Worm (Caenorhabditis elegans): ENCODE measurements around the gene madf-8.

Gene madf-8

ce11 chrIII:3650677-3651315 lies at the start of gene madf-8, which contains the start of gene gsr-1:
TSS of gene madf-8 (minus strand) at chrIII:3650832.
TSS of gene gsr-1 (plus strand) at chrIII:3650907.
- TF ChIP-seq gmeb-1 (tag; optimal IDR thresholded peaks at IDR 0.05) = peak; percentile 79
- TF ChIP-seq ztf-4 (tag; optimal IDR thresholded peaks at IDR 0.05) = no peak
- TF ChIP-seq zag-1 (tag; optimal IDR thresholded peaks at IDR 0.05) = no peak
- TF ChIP-seq mbf-1 (tag; optimal IDR thresholded peaks at IDR 0.05) = no peak
- TF ChIP-seq nhr-11 (tag; optimal IDR thresholded peaks at IDR 0.05) = no peak
- TF ChIP-seq ama-1 (optimal IDR thresholded peaks at IDR 0.05) = peak; percentile 34
- no peak for TF ChIP-seq nhr-25 (tag; optimal IDR thresholded peaks at IDR 0.05)
- TF ChIP-seq nhr-6 (tag; optimal IDR thresholded peaks at IDR 0.05) = no peak
- TF ChIP-seq ceh-82 (tag; optimal IDR thresholded peaks at IDR 0.05) = no peak
- no peak for TF ChIP-seq R02D3.7 (tag; optimal IDR thresholded peaks at IDR 0.05)
- no peak for TF ChIP-seq unc-39 (tag; optimal IDR thresholded peaks at IDR 0.05)
- TF ChIP-seq egl-27 (tag; optimal IDR thresholded peaks at IDR 0.05) = no peak
- TF ChIP-seq nhr-237 (tag; optimal IDR thresholded peaks at IDR 0.05) = no peak
- TF ChIP-seq nhr-10 (tag; optimal IDR thresholded peaks at IDR 0.05) = no peak
- TF ChIP-seq ztf-11 (tag; optimal IDR thresholded peaks at IDR 0.05) = no peak
- TF ChIP-seq nhr-21 (tag; optimal IDR thresholded peaks at IDR 0.05) = no peak
- peak; percentile 18 for TF ChIP-seq F13H6.1 (tag; optimal IDR thresholded peaks at IDR 0.05)
- TF ChIP-seq ztf-1 (GFP tag; conservative IDR thresholded peaks at IDR 0.05) = no peak
- TF ChIP-seq nhr-12 (tag; optimal IDR thresholded peaks at IDR 0.05) = no peak
- TF ChIP-seq snpc-4 (tag; optimal IDR thresholded peaks at IDR 0.05) = no peak
- TF ChIP-seq unc-55 (GFP tag; optimal IDR thresholded peaks at IDR 0.05) = peak; percentile 71
- peak; percentile 13 for TF ChIP-seq fos-1 (tag; optimal IDR thresholded peaks at IDR 0.05)
- no peak for TF ChIP-seq aly-2 (tag; optimal IDR thresholded peaks at IDR 0.05)
- TF ChIP-seq lin-11 (tag; optimal IDR thresholded peaks at IDR 0.05) = peak; percentile 57
- peak; percentile 64 for TF ChIP-seq lin-13 (GFP tag; optimal IDR thresholded peaks at IDR 0.05)
- no peak for TF ChIP-seq peb-1 (tag; optimal IDR thresholded peaks at IDR 0.05)
- no peak for TF ChIP-seq mab-5 (tag; optimal IDR thresholded peaks at IDR 0.05)
- TF ChIP-seq lin-39 (tag; optimal IDR thresholded peaks at IDR 0.05) = no peak
- no peak for TF ChIP-seq nhr-77 (tag; optimal IDR thresholded peaks at IDR 0.05)
- no peak for TF ChIP-seq alr-1 (tag; optimal IDR thresholded peaks at IDR 0.05)
- TF ChIP-seq lsy-2 (tag; optimal IDR thresholded peaks at IDR 0.05) = peak; percentile 24 to 74
- no peak for TF ChIP-seq ceh-16 (tag; optimal IDR thresholded peaks at IDR 0.05)
- peak; percentile 6 for TF ChIP-seq sem-4 (tag; optimal IDR thresholded peaks at IDR 0.05)
- no peak for TF ChIP-seq elt-3 (tag; optimal IDR thresholded peaks at IDR 0.05)
- TF ChIP-seq sma-9 (GFP tag; optimal IDR thresholded peaks at IDR 0.05) = peak; percentile 61
- no peak for TF ChIP-seq sma-9 (tag; optimal IDR thresholded peaks at IDR 0.05)
- TF ChIP-seq blmp-1 (tag; optimal IDR thresholded peaks at IDR 0.05; ENCODE audit: insufficient read depth) = no peak
- no peak for TF ChIP-seq unc-62 (GFP tag; optimal IDR thresholded peaks at IDR 0.05)
- TF ChIP-seq skn-1 (tag; optimal IDR thresholded peaks at IDR 0.05) = peak; percentile 37
- no peak for TF ChIP-seq sma-3 (GFP tag; optimal IDR thresholded peaks at IDR 0.05)
- no peak for TF ChIP-seq ZK546.5 (tag; optimal IDR thresholded peaks at IDR 0.05)
- no peak for TF ChIP-seq Y55F3AM.14 (GFP tag; optimal IDR thresholded peaks at IDR 0.05)
- no peak for TF ChIP-seq dmd-4 (tag; optimal IDR thresholded peaks at IDR 0.05)
- TF ChIP-seq nhr-129 (tag; optimal IDR thresholded peaks at IDR 0.05) = peak; percentile 61
- TF ChIP-seq mdl-1 (tag; optimal IDR thresholded peaks at IDR 0.05) = no peak
- TF ChIP-seq nhr-23 (tag; optimal IDR thresholded peaks at IDR 0.05) = no peak
- TF ChIP-seq C34F6.9 (tag; optimal IDR thresholded peaks at IDR 0.05) = peak; percentile 48
- TF ChIP-seq crh-2 (tag; optimal IDR thresholded peaks at IDR 0.05) = no peak
- no peak for TF ChIP-seq elt-1 (tag; optimal IDR thresholded peaks at IDR 0.05)

Data from whole organism, L2 larva.